Worm (Caenorhabditis elegans) whole organism, midembryonic: ENCODE results near the gene C49C3.10.

Experiments used
- T22C8.4 ChIP-seq: fragments of 200-800 bp; sonication (Bioruptor generic); IDR thresholded peaks from 2 replicates; pipeline ENCODE4 v1.3.6; 2022; ENCODE audit warnings: missing genetic modification characterization, missing compliant biosample characterization
- cog-1 ChIP-seq: sonication (generic microtip); optimal IDR thresholded peaks from 2 replicates; lab custom pipeline; 2016; ENCODE audit warnings: missing genetic modification characterization, missing compliant biosample characterization
- flt-1 ChIP-seq: fragments of 200-800 bp; sonication (Bioruptor generic); IDR thresholded peaks from 2 replicates; pipeline ENCODE4 v1.3.6; 2022; ENCODE audit warnings: missing genetic modification characterization, missing compliant biosample characterization
- klf-2 ChIP-seq: fragments of 200-800 bp; sonication (Bioruptor generic); conservative IDR thresholded peaks from 2 replicates; pipeline ENCODE4 v1.3.6; 2022; ENCODE audit warnings: missing genetic modification reagents, missing genetic modification characterization, missing compliant biosample characterization
- med-1 ChIP-seq: sonication (generic microtip); optimal IDR thresholded peaks from 2 replicates; lab custom pipeline; 2017; ENCODE audit warnings: missing genetic modification characterization, mild to moderate bottlenecking, missing compliant biosample characterization, antibody characterized with exemption, missing genetic modification reagents; ENCODE audit not compliant: insufficient read depth
- ref-1 ChIP-seq: fragments of 200-800 bp; sonication (Bioruptor generic); conservative IDR thresholded peaks from 2 replicates; pipeline ENCODE4 v1.3.6; 2022; ENCODE audit warnings: missing genetic modification reagents, missing genetic modification characterization, missing compliant biosample characterization
- tab-1 ChIP-seq: fragments of 200-800 bp; sonication (Bioruptor generic); IDR thresholded peaks from 2 replicates; pipeline ENCODE4 v1.3.6; 2022; ENCODE audit warnings: missing genetic modification characterization, missing compliant biosample characterization
- ztf-23 ChIP-seq: fragments of 200-800 bp; sonication (Bioruptor generic); IDR thresholded peaks from 2 replicates; pipeline ENCODE4 v1.3.6; 2022; ENCODE audit warnings: missing genetic modification reagents, missing genetic modification characterization, missing compliant biosample characterization
- ztf-29 ChIP-seq: fragments of 200-800 bp; sonication (Bioruptor generic); IDR thresholded peaks from 2 replicates; pipeline ENCODE4 v1.3.6; 2022; ENCODE audit warnings: missing genetic modification reagents, missing genetic modification characterization, missing compliant biosample characterization

DNA sequence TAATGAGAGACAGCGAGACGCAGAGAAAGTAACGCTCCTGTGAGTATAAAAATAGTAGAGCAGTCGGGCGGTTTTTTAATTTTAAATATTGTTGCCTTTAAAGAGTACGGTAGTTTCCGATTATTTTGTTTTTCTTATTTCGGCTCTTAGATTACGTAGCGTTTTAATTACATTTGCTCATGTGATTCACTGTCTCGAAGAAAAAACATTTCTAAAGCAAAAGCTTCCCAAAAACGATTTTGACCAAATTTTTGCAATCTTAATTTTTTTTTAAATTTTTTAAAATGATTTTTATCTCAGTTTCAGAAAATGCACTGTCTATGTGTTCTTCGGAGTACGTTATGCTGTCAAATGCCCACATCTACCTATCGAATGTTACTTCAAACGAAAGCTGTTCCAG lies 37.4 kb upstream of the C49C3.10 start, which contains the start of gene haf-1:
- TF ChIP-seq klf-2 (no peak), ztf-23 (no peak), tab-1 (GFP tag; lab: Robert Waterston, UW) (no peak), T22C8.4 (GFP tag; lab: Robert Waterston, UW) (no peak), med-1 (GFP tag; lab: Kevin White, UChicago) (no peak), cog-1 (tag; lab: Kevin White, UChicago) (no peak), ref-1 (GFP tag; lab: Robert Waterston, UW) (no peak), flt-1 (GFP tag; lab: Robert Waterston, UW) (no peak), ztf-29 (GFP tag; lab: Robert Waterston, UW) (no peak)
